Worm (Caenorhabditis elegans) whole organism, late embryonic: ENCODE data around the gene faxc-1.

Experiments
- C38D4.7 ChIP-seq: fragments of 200-800 bp; sonication (Bioruptor generic); optimal IDR thresholded peaks from 2 replicates; lab custom pipeline; 2018; ENCODE audit warnings: mild to moderate bottlenecking, missing genetic modification characterization, moderate library complexity, missing compliant biosample characterization
- ceh-19 ChIP-seq: fragments of 200-800 bp; sonication (Bioruptor generic); optimal IDR thresholded peaks from 2 replicates; lab custom pipeline; 2018; ENCODE audit warnings: mild to moderate bottlenecking, missing genetic modification characterization, missing compliant biosample characterization
- fkh-10 ChIP-seq: fragments of 150-350 bp; optimal IDR thresholded peaks from 2 replicates; lab custom pipeline; 2014; ENCODE audit warnings: missing biosample characterization, missing genetic modification reagents, missing genetic modification characterization
- lim-6 ChIP-seq: sonication (generic microtip); optimal IDR thresholded peaks from 2 replicates; lab custom pipeline; 2016; ENCODE audit warnings: missing genetic modification characterization, missing compliant biosample characterization
- lin-11 ChIP-seq: fragments of 200-800 bp; sonication (Bioruptor generic); optimal IDR thresholded peaks from 2 replicates; lab custom pipeline; 2018; ENCODE audit warnings: mild to moderate bottlenecking, missing genetic modification characterization, missing compliant biosample characterization
- mec-3 ChIP-seq: sonication (generic microtip); optimal IDR thresholded peaks from 2 replicates; lab custom pipeline; 2016; ENCODE audit warnings: borderline replicate concordance, missing genetic modification characterization, missing compliant biosample characterization
- nhr-11 ChIP-seq: fragments of 150-350 bp; optimal IDR thresholded peaks from 2 replicates; lab custom pipeline; 2014; ENCODE audit warnings: missing biosample characterization, missing genetic modification characterization
- npax-4 ChIP-seq: sonication (generic microtip); optimal IDR thresholded peaks from 2 replicates; lab custom pipeline; 2016; ENCODE audit warnings: missing genetic modification characterization, missing compliant biosample characterization
- pha-4 ChIP-seq: fragments of 150-350 bp; optimal IDR thresholded peaks from 2 replicates; lab custom pipeline; 2018; ENCODE audit warnings: missing biosample characterization, missing genetic modification reagents, missing genetic modification characterization
- ttx-3 ChIP-seq: sonication (generic microtip); optimal IDR thresholded peaks from 2 replicates; lab custom pipeline; 2016; ENCODE audit warnings: missing genetic modification reagents, missing genetic modification characterization, missing compliant biosample characterization

ce11 chrII:12302354-12302753 lies 38.4 kb downstream of the faxc-1 start, which contains the start of gene C50E10.1:
- no peak for TF ChIP-seq ttx-3
- no peak for TF ChIP-seq fkh-10 (GFP tag; lab: Kevin White, UChicago)
- no peak for TF ChIP-seq C38D4.7 (GFP tag; lab: Kevin White, UChicago)
- no peak for TF ChIP-seq pha-4 (tag; lab: Kevin White, UChicago)
- no peak for TF ChIP-seq npax-4 (tag; lab: Kevin White, UChicago)
- no peak for TF ChIP-seq lim-6 (tag; lab: Kevin White, UChicago)
- TF ChIP-seq mec-3: no peak
- no peak for TF ChIP-seq nhr-11 (tag; lab: Kevin White, UChicago)
- TF ChIP-seq lin-11 (tag; lab: Kevin White, UChicago): no peak
- no peak for TF ChIP-seq ceh-19 (GFP tag; lab: Kevin White, UChicago)
